Fruit fly (Drosophila melanogaster) ovary, adult (tissue): ENCODE measurements around the gene CG5359.

Experiments
- CG17801 ChIP-seq: fragments of 200-800 bp; optimal IDR thresholded peaks from 2 replicates; lab custom pipeline; 2019; ENCODE audit warnings: missing biosample characterization, mild to moderate bottlenecking, missing genetic modification characterization, moderate library complexity; ENCODE audit not compliant: partially characterized antibody

The CG5359 gene

DNA sequence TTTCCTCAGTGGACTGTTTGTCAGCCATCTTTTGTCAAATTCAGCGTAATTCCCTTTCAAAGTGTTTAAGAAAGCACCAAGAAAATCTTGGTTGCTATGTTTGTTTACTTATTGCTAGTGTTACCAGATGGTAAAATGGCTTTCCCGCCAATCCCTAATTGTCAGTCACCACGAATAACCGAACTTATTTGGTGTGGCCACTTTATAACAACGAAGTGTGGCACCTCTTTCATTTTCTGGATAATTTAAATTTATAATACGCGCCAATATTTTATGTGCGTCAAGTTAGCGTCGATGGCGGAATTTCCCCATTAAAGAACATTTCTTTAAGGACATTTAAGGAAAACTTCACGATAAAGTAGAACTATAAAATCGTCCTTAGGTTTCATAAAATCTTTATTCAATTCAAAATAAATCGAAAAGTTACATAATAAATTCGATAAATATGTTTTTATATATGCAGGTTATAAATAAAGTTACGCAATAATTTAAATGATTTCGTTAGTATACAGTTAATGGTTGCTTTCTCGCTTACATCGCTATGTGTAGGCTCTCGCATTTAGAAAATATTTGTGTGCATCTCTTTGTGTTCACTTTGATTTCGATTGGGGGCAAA, at the start of gene CG5359:
Gene CG5359, minus strand, starts transcription at position 103 of the 616 bp plus-strand sequence.
- no peak for TF ChIP-seq CG17801

DNA sequence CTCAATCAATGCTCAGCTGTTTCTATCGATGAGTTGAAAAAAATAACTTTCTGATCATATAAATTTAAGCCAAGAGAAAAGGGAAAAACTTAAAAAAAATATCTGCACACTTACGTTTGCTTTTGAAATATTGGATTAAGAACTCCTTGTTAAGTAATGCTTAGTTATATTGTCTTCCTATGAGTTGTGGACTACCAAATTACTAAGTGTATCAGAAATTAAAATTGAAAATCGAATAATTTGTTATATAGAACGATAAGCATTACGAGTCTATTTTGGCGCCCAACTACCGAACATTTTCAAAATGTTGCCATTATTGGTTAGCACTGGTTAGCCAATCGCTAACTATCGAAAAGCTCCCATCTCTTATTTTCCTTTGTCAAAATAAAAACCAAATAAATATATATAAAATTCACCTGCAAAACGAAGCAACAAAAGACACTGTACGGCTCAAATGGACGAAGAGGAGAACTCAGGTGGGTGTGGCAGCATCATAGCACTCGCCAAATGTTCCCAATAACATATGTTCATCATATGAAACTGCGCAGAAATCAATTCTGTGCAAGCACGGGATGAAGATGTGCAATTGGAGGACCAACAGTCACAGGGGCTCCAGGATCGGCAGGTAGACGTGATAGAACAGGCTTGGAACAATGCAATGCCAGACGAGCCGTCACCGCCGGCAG, 47.9 kb upstream of the CG5359 start, which contains the start of gene ohgt:
Gene ohgt, plus strand, starts transcription at position 358 of the 686 bp plus-strand sequence.
- peak; percentile 8 for TF ChIP-seq CG17801

DNA sequence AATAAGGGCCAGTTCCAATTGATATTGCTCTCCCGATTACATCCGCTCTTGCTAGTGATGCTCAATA, 47.5 kb upstream of the CG5359 start, which contains the start of gene CG12811:
Gene CG12811, minus strand, starts transcription at position 23 of the 67 bp plus-strand sequence.
- TF ChIP-seq CG17801 = no peak

DNA sequence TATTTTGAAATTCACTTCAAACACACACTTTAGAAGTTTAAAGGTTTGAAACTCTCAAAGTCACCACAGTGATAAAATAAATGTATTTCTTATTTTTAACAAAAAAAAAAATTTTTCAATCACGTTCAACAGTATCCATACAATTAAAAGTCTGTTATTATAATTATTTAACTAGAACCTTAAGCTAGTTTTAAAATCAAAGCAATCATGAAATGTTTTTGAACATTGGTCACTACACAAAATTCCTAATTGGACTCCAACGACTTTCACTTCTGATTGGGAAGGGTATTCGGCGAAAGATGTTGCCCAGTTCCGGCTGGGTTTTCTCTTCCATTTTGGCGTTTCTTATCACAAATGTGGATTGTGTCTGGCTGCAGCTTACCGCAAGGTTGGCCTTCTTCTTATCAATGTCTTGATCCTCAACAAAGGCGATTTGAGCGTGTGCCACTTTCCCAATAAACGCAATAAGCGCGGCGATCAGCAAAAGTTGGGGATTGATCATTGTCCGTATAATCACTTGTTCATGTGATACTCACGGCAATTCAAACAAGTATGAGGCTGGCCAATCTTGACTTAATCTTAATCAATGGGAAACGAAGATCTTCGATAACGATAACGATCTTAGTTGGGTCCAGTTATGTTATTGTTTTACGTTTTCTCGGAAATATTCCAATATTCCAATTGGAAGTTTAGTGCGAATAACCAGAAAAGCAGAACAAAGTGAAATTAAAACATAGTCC, 47.1 kb upstream of the CG5359 start:
- TF ChIP-seq CG17801 = no peak

DNA sequence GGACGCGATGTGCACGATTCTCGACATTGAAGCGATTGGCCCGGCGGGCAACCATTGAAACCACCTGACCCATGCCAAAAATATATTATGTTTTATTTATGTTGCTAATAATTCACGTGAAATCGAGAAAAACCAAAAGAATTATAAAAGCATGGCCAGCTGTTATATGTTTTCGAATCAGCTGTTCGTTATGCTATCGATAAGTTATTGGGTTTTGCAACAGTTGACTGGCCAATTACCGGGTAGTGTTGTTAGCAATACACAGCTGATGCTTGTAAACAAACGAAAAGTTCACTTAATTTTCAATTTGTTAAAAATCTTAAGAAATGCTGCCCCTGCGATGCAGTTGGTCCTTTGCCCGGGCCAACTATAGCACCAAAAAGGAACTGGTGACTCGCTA, 44.3 kb upstream of the CG5359 start, which contains the start of the genes CG11722 and mtTFB2:
Gene CG11722, minus strand, starts transcription at position 200 of the 400 bp plus-strand sequence.
Gene mtTFB2, plus strand, starts transcription at position 232 of the 400 bp plus-strand sequence.
- TF ChIP-seq CG17801 = peak; percentile 40

DNA sequence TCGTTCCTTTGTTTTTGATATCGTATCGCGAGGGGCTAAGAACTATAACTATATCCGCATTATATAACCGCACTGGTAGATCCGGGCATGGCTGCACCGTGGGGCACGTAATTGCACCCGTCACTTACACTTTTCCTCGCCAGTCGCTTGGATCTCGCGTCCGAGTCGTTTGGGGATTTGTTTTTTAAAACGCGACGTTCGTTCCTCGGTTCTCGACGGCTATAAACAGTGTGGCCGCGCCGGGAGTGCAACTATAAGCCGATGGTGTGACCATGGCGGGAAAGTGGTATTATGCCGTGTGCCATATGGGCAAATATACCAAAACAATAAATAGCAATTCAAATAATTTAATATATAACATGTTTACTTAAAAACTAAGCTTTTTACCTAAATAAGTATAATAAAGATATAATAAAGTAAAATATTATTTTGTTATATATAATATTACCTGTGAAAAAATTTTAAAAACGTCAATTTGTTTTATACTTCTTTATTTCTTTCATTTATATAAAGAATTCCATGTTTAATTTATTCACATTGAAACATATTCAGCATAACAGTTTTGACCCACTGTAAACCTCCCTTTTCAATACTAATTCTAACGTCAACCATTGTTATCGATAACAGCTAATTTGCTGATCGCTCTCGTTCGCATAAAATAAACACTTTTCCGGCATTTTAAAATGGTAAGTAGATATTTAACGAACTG, 41.7 kb upstream of the CG5359 start, which contains the start of the genes Mical and CG3909:
Gene Mical, minus strand, starts transcription at position 232 of the 709 bp plus-strand sequence.
Gene CG3909, plus strand, starts transcription at position 607 of the 709 bp plus-strand sequence.
- TF ChIP-seq CG17801 = peak; percentile 87

DNA sequence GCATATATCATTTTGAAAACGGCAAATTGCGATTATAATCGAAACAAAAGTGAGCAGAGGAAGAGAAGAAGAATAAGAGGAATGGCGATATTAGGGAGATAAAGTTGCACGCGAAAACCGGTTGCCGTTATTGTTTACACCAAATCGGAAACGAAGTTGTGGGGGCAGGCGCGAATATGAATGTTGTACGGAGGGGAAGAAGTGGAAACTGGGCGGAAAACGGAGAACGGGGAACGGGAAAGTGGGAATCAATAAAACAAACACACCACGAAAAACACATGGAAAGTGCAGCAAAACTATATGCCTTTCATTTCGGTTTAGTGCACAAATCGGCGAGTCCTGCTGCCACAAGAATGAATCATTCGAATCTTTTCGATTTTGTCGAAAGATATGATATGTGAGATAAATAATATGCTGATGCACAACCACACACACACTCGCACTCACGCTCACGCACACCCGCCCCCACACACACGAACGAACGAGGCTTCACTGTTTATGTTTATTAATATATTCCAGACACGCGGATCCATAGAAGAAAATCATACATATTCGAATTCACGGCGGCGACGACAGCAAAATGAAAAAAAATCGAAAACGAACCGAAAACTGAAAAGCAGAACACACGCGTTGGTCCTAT, 41.1 kb upstream of the CG5359 start:
- TF ChIP-seq CG17801 = no peak

DNA sequence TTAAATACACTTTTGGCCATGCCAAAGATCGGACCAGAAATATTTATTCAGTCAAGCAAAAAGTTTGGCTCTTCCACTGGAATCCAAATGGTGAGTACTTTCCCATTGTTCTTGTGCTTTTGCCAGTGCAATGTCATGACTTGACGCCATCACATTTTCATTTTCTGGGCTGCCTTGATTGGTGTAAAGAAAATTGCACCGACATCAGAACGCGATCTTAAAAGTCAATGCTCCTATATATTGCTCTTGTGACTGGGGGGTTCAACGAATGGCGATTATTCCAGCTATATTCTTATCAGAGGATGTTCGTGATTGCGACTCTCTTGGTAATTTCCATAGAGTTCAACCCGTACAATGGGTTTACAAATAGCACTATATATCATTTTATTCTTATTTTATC, 39.4 kb upstream of the CG5359 start:
- no peak for TF ChIP-seq CG17801

DNA sequence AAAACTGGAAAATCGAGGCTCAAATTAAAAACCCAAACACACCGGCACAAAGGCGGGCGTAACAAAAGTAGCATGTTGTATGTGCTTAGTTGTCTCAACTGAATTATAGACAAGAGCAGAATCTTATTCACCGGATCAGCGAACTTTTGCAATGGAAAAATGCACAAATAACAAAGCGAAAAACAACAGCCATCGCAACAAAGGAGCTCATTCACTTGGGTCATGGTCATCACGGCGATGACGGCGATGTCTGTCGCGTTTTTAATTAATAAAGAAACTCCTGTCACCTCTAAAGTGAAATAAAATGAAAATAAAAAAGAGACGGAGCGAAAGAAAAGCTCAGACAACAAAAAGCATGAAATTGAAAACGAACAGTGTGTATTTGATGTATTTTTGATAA, 38.1 kb upstream of the CG5359 start:
- TF ChIP-seq CG17801 = no peak

DNA sequence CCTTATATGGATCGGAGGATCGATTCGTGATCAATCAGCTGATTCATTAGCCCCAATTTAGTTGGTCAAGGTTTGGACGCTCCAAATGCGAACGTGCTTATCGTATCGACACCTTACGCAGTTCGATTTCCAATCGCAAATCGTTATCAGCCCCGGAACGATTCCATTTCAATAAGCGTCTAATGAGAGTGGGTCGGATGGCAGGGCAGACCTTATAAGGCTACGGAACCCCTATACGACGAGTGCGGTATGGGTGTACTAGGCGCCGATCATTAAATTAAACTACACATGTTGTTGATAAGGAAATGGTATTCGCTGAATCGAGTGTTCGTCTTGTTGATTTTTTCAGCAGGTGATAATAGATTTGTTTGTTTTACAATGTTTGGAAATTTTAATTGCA, 34.7 kb upstream of the CG5359 start:
- TF ChIP-seq CG17801 = no peak

DNA sequence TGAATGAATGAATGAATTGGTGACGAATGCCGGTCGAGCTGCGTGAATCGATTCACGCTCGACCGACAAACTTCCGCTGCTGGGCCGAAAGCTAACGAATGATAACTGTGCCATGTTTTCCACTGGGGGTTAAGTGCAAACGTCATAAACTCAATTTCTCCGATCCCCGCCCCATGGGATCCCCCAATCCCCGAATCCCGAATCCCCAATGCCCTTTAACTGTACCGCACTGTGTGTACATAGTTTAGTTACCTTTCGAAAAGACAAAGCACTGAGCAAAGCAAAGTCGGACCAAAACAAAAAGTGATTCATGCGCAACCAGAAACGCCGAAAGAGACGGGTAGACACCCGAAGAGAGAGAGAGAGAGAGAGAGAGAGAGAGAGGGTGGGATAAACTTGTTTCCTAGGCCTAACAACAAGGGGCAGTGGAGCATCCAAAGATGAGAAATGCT, 33.9 kb upstream of the CG5359 start:
- no peak for TF ChIP-seq CG17801

DNA sequence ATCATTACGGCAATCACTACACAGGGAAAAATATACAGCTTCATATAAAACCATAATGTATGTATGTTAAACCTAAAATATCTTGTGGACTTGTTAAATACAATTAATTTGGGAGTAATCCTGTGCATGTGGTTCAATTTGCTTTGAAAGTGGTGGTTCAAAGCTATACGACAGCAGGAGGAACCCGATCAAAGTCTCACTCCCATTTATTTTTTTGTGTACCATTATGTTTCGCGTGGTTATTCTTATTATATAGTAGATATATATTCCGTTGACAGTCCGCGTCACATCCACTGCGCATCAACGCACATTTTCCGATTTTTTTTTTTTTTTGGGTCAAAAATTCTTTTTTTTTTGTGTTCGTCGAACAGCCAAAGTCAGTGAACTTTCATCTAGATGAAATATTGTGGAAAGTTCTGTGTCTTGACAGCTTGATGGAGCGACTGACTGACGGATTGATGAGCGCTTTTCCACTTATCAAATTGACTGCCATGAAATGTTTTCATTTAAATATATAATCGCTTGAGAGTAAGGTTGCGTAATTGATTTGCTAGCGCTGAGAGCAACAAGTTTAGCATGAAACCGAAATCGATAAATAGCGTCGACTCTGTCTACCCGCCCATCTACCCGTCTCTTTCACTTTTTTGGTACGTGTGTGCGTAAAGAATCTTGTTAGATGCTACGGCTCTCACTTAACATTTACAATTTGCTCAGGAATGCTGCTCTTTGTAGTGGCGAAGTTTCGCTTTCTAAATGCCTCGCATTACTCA, 32.1 kb upstream of the CG5359 start:
- no peak for TF ChIP-seq CG17801

DNA sequence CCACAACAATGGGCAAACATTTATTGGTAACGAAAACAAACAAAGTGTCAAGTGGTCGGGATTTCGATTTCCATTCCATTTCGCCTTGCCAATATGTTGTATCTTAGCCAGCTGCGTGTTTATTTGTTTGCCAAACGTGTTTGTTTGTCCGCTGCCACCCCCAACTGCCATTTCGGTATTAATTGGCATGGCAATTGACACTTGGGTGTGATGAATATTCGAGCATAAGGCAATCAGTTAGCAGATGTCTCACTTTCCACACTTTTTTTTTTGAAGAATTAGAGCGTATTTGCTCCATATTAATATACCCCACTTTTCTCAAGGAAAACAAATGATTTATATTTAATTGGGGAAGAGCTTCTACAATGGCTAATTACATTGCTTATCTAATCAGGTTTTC, 30.4 kb upstream of the CG5359 start:
- TF ChIP-seq CG17801 = no peak

DNA sequence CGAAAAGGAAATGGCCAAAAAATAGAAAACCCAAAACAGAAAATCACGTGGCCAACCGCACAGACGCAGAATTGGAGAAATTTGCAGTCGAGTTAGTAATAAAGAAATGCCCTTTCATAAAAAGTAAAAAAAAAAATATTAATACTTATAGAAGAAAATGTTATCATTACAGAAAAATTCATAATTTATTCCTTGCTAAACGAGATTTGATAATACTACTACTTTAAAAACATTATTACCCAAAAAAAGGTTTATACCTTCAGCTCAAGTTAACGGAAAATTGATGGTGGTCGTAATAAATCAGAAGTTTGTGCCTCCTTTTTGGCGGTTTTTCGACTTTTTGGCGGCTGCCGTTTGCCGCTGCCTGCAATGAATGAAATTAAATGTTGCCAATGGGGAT, 27.3 kb upstream of the CG5359 start:
- TF ChIP-seq CG17801 = no peak

DNA sequence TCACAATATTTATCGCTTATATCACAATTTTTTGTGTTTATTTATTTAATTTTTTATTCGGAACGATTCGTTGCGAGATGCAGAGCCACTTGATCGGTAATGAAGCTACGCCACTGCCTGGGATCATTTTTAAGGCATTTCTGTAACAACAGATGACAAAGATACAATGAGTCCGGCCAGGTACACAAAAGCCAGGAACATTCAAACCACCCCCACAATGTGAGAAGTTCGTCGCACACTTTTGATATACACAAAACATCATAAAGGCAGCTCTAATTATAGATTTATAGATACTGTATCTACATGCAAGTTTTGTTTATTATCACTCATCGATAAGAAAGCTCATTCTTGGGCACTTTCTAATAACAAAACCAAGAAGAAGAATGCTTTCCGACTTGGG, 24.0 kb upstream of the CG5359 start, which contains the start of gene CG31407:
Gene CG31407, minus strand, starts transcription at position 101 of the 400 bp plus-strand sequence.
- no peak for TF ChIP-seq CG17801
